Fruit fly (Drosophila melanogaster) whole organism, prepupa: Measurements from ENCODE around the gene Cbs.

Experiments
- CG6808 ChIP-seq: fragments of 200-800 bp; sonication (Bioruptor generic); optimal IDR thresholded peaks from 3 replicates; lab custom pipeline; 2017; ENCODE audit warnings: missing biosample characterization, missing genetic modification characterization, mild to moderate bottlenecking, moderate library complexity, missing genetic modification reagents
- CG6854 ChIP-seq: fragments of 200-800 bp; sonication (Bioruptor generic); optimal IDR thresholded peaks from 2 replicates; lab custom pipeline; 2017; ENCODE audit warnings: missing biosample characterization, mild to moderate bottlenecking, missing genetic modification characterization
- achi ChIP-seq: fragments of 200-800 bp; sonication (Bioruptor generic); optimal IDR thresholded peaks from 3 replicates; lab custom pipeline; 2016; ENCODE audit warnings: missing biosample characterization, missing genetic modification characterization
- fd59A ChIP-seq: fragments of 200-800 bp; sonication (Bioruptor generic); optimal IDR thresholded peaks from 2 replicates; lab custom pipeline; 2017; ENCODE audit warnings: missing biosample characterization, mild to moderate bottlenecking, missing genetic modification characterization, missing genetic modification reagents
- topi ChIP-seq: fragments of 200-800 bp; sonication (Bioruptor generic); optimal IDR thresholded peaks from 3 replicates; lab custom pipeline; 2016; ENCODE audit warnings: missing biosample characterization, missing genetic modification characterization

DNA sequence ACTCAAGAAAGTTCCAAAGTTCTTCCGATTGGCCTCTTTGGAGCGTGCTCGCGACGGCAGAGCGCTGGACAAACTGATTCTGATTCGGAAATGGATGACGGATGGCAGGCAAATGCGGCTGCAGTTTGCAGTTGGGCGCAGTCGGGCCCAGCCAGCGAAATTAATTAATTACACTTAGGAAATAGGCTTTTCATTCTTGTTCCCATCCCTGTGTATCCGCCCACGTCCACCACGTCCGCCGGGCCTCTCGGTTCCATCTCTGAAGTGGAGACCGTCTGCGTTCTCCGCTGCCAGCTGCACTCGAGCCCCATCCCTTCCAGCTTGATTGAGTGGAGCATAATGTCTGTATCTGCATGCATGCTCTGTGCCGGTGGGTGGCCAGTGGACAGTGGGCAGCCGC lies 4.4 kb upstream of the Cbs start, which contains the start of gene CG15449:
- no peak for TF ChIP-seq topi
- no peak for TF ChIP-seq achi (GFP tag; lab: Kevin White, UChicago)
- TF ChIP-seq CG6854 (GFP tag; lab: Kevin White, UChicago), result no peak
- no peak for TF ChIP-seq fd59A
- no peak for TF ChIP-seq CG6808 (GFP tag; lab: Kevin White, UChicago)
